Fruit fly (Drosophila melanogaster) whole organism: ENCODE measurements around the gene CG18266.

Source experiments
- EcR ChIP-seq, 2 experiments: fragments of >200 bp; optimal IDR thresholded peaks; 2 replicates each; lab custom pipeline; 2017; ENCODE audit warnings: missing biosample characterization in 2 of 2, missing genetic modification characterization in 2 of 2, missing genetic modification reagents in 2 of 2
- psq ChIP-seq: fragments of >200 bp; optimal IDR thresholded peaks from 2 replicates; lab custom pipeline; 2017

- TF ChIP-seq psq (lab: Kevin White, UChicago) (no peak), EcR (GFP tag; optimal IDR thresholded peaks at IDR 0.05; lab: Kevin White, UChicago) (no peak)
These were observed 29.5 kb upstream of the CG18266 start for dm6 chr2L:5567103-5567502.
